Worm (Caenorhabditis elegans): ENCODE data around the gene C44H9.5.
A peak's percentile ranks its signal among the peaks of the same experiment; 100 is the strongest.

Gene C44H9.5

DNA sequence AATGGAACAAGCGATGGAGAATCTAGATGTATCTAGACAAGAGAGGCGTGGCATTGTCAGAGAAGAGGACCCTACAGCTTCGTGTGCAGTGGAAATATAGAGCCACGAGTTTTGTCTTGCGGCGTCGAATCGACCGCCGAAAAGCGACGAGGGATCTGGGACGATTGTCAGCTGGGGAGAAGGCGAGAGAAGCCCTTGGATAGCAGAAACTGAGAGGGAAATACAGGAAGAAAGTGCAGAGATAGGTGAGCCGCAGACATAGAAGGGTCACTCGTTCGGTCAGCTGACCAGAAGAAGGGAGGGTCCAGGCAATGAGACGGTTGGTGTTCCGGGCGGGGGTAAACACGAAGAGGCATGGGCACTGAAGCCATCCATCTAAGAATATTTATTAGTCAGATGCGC, 35.2 kb downstream of the C44H9.5 start (continued):
- TF ChIP-seq nhr-111 (GFP tag; optimal IDR thresholded peaks at IDR 0.05) (no peak), unc-130 (GFP tag; optimal IDR thresholded peaks at IDR 0.05) (no peak), lin-38 (GFP tag; IDR thresholded peaks at IDR 0.05) (0 out of 2 replicates have a peak, but pooled peaks have one; percentile 19), ceh-20 (GFP tag; IDR thresholded peaks at IDR 0.05) (peak; percentile 72), Y75B8A.6 (GFP tag; IDR thresholded peaks at IDR 0.05) (no peak), tra-1 (GFP tag; IDR thresholded peaks at IDR 0.05) (no peak), nhr-11 (tag; optimal IDR thresholded peaks at IDR 0.05) (peak; percentile 83), lin-29 (GFP tag; IDR thresholded peaks at IDR 0.05) (no peak)

DNA sequence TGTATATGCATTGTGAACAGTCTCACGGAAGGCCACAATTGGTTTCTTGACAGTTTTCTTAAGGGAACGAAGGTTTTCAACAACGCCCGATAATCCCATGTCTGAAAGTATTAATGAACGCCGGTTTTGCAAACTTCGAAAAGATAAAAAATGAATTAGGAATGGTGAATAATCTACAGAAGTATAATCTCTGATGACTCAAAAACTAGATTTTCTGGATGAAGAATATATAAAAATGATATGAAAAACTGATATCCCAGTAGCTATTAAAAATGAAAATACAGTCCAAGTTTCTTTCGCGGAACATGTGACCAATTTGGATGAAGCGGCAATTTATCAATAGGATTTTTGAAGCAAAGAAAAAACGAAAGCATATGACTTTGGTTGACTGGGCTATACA, 35.6 kb downstream of the C44H9.5 start, which contains the start of gene ZC443.3:
Gene ZC443.3, minus strand, starts transcription at position 101 of the 400 bp plus-strand sequence.
- TF ChIP-seq zip-2 (tag; optimal IDR thresholded peaks at IDR 0.05) (no peak), duxl-1 (tag; optimal IDR thresholded peaks at IDR 0.05; ENCODE audit: poor library complexity) (no peak), daf-8 (GFP tag; IDR thresholded peaks at IDR 0.05) (no peak), hlh-11 (tag; optimal IDR thresholded peaks at IDR 0.05) (no peak), spr-1 (tag; optimal IDR thresholded peaks at IDR 0.05) (no peak), ceh-44 (GFP tag; IDR thresholded peaks at IDR 0.05) (no peak), unc-62 (GFP tag; optimal IDR thresholded peaks at IDR 0.05 in 1 of 2) (no peak), unc-62 (tag; optimal IDR thresholded peaks at IDR 0.05) (no peak), hmg-1.1 (GFP tag; IDR thresholded peaks at IDR 0.05) (no peak), lin-29 (GFP tag; IDR thresholded peaks at IDR 0.05) (no peak), Y48G9A.11 (GFP tag; IDR thresholded peaks at IDR 0.05) (no peak), ztf-7 (tag; optimal IDR thresholded peaks at IDR 0.05) (no peak), ZK337.2 (GFP tag; IDR thresholded peaks at IDR 0.05) (no peak), sdz-12 (GFP tag; optimal IDR thresholded peaks at IDR 0.05) (no peak), F37D6.2 (tag; optimal IDR thresholded peaks at IDR 0.05) (no peak), ceh-62 (tag; optimal IDR thresholded peaks at IDR 0.05) (no peak), lsy-2 (tag; optimal IDR thresholded peaks at IDR 0.05) (no peak), mep-1 (tag; optimal IDR thresholded peaks at IDR 0.05) (no peak)

- TF ChIP-seq egl-43 (GFP tag; IDR thresholded peaks at IDR 0.05) (no peak), skn-1 (tag; optimal IDR thresholded peaks at IDR 0.05) (no peak), tag-97 (GFP tag; IDR thresholded peaks at IDR 0.05) (no peak), nhr-111 (GFP tag; optimal IDR thresholded peaks at IDR 0.05) (no peak), Y5F2A.4 (GFP tag; optimal IDR thresholded peaks at IDR 0.05) (no peak), ama-1 (optimal IDR thresholded peaks at IDR 0.05) (peak; percentile 13), Y75B8A.6 (GFP tag; IDR thresholded peaks at IDR 0.05) (no peak), hmg-1.1 (GFP tag; IDR thresholded peaks at IDR 0.05) (0 out of 2 replicates have a peak, but pooled peaks have one; percentile 15), T26A8.4 (GFP tag; IDR thresholded peaks at IDR 0.05) (peak; percentile 40), dmd-6 (GFP tag; IDR thresholded peaks at IDR 0.05) (no peak), nhr-48 (tag; optimal IDR thresholded peaks at IDR 0.05) (no peak), sdz-12 (GFP tag; optimal IDR thresholded peaks at IDR 0.05) (no peak), unc-39 (tag; optimal IDR thresholded peaks at IDR 0.05) (no peak), ctbp-1 (GFP tag; IDR thresholded peaks at IDR 0.05) (no peak), daf-19 (GFP tag; conservative IDR thresholded peaks at IDR 0.05) (no peak), lin-1 (GFP tag; IDR thresholded peaks at IDR 0.05) (no peak), saeg-2 (GFP tag; IDR thresholded peaks at IDR 0.05) (no peak), zfp-3 (GFP tag; conservative IDR thresholded peaks at IDR 0.05) (peak; percentile 6; the same call in 1 of the 2 replicates), nhr-28 (tag; optimal IDR thresholded peaks at IDR 0.05) (no peak), set-16 (GFP tag; IDR thresholded peaks at IDR 0.05) (no peak), mdl-1 (tag; optimal IDR thresholded peaks at IDR 0.05) (no peak), ceh-20 (GFP tag; IDR thresholded peaks at IDR 0.05) (no peak), madf-5 (GFP tag; IDR thresholded peaks at IDR 0.05) (no peak), F10B5.3 (tag; optimal IDR thresholded peaks at IDR 0.05) (no peak), Y105C5A.15 (GFP tag; IDR thresholded peaks at IDR 0.05) (no peak)
Measured at ce11 chrV:12811810-12812209, 37.9 kb downstream of the C44H9.5 start.
